Fruit fly (Drosophila melanogaster) whole organism, embryonic: ENCODE measurements around the gene CG44385.

Source experiments
- BtbVII ChIP-seq: fragments of 200-800 bp; sonication (Bioruptor generic); optimal IDR thresholded peaks from 3 replicates; lab custom pipeline; 2017; ENCODE audit warnings: missing biosample characterization, mild to moderate bottlenecking, missing genetic modification characterization
- CG1024 ChIP-seq: fragments of 200-800 bp; sonication (Bioruptor generic); IDR thresholded peaks from 2 replicates; pipeline ENCODE4 v1.3.6; 2022; ENCODE audit warnings: missing biosample characterization, missing genetic modification characterization
- CG12219 ChIP-seq: fragments of 200-800 bp; sonication (Bioruptor generic); optimal IDR thresholded peaks from 3 replicates; lab custom pipeline; 2018; ENCODE audit warnings: missing biosample characterization, mild to moderate bottlenecking, missing genetic modification characterization
- CG13424 ChIP-seq: fragments of 200-800 bp; sonication (Bioruptor generic); optimal IDR thresholded peaks from 2 replicates; lab custom pipeline; 2019; ENCODE audit warnings: missing biosample characterization, mild to moderate bottlenecking, missing genetic modification characterization, moderate library complexity
- CG1832 ChIP-seq: fragments of 200-800 bp; sonication (Bioruptor generic); optimal IDR thresholded peaks from 2 replicates; lab custom pipeline; 2017; ENCODE audit warnings: missing biosample characterization, mild to moderate bottlenecking, missing genetic modification characterization, inconsistent platforms
- CG2875 ChIP-seq: fragments of 200-800 bp; sonication (Bioruptor generic); optimal IDR thresholded peaks from 2 replicates; lab custom pipeline; 2017; ENCODE audit warnings: missing biosample characterization, mild to moderate bottlenecking, missing genetic modification characterization, missing genetic modification reagents
- CG30020 ChIP-seq: fragments of 200-800 bp; optimal IDR thresholded peaks from 2 replicates; lab custom pipeline; 2019; ENCODE audit warnings: missing biosample characterization, mild to moderate bottlenecking, missing genetic modification characterization, moderate library complexity
- CG3281 ChIP-seq: fragments of 200-800 bp; sonication (Bioruptor generic); optimal IDR thresholded peaks from 3 replicates; lab custom pipeline; 2017; ENCODE audit warnings: missing biosample characterization, mild to moderate bottlenecking, missing genetic modification characterization
- CG4282 ChIP-seq: fragments of 200-800 bp; sonication (Bioruptor generic); optimal IDR thresholded peaks from 2 replicates; lab custom pipeline; 2016; ENCODE audit warnings: missing biosample characterization, missing genetic modification characterization
- CG5180 ChIP-seq: fragments of 200-800 bp; sonication (Bioruptor generic); optimal IDR thresholded peaks from 3 replicates; lab custom pipeline; 2017; ENCODE audit warnings: missing biosample characterization, missing genetic modification characterization, mild to moderate bottlenecking, moderate library complexity, missing genetic modification reagents
- CG5953 ChIP-seq: fragments of 200-800 bp; sonication (Bioruptor generic); IDR thresholded peaks from 2 replicates; pipeline ENCODE4 v1.3.6; 2022; ENCODE audit warnings: missing biosample characterization, missing genetic modification characterization
- CG6175 ChIP-seq: fragments of 200-800 bp; sonication (Bioruptor generic); IDR thresholded peaks from 3 replicates; pipeline ENCODE4 v1.3.6; 2022; ENCODE audit warnings: missing biosample characterization, missing genetic modification characterization
- CG7928 ChIP-seq: fragments of 200-800 bp; sonication (Bioruptor generic); optimal IDR thresholded peaks from 2 replicates; lab custom pipeline; 2017; ENCODE audit warnings: missing biosample characterization, mild to moderate bottlenecking, missing genetic modification characterization
- CG8478 ChIP-seq: fragments of >200 bp; optimal IDR thresholded peaks from 2 replicates; lab custom pipeline; 2018
- CG9437 ChIP-seq: fragments of 200-800 bp; sonication (Bioruptor generic); optimal IDR thresholded peaks from 2 replicates; lab custom pipeline; 2018; ENCODE audit warnings: missing biosample characterization, mild to moderate bottlenecking, missing genetic modification characterization
- CG9797 ChIP-seq: fragments of 200-800 bp; sonication (Bioruptor generic); optimal IDR thresholded peaks from 3 replicates; lab custom pipeline; 2018; ENCODE audit warnings: missing biosample characterization, mild to moderate bottlenecking, missing genetic modification characterization
- CHES-1-like ChIP-seq: fragments of 200-800 bp; sonication (Bioruptor generic); optimal IDR thresholded peaks from 2 replicates; lab custom pipeline; 2016; ENCODE audit warnings: missing biosample characterization, missing genetic modification characterization
- Dek ChIP-seq: fragments of 200-800 bp; sonication (Bioruptor generic); optimal IDR thresholded peaks from 3 replicates; lab custom pipeline; 2019; ENCODE audit warnings: missing biosample characterization, mild to moderate bottlenecking, missing genetic modification characterization, moderate library complexity
- Hr78 ChIP-seq, 2 experiments: fragments of 200-800 bp in 1 of 2; fragments of >200 bp in 1 of 2; sonication (Bioruptor generic) in 1 of 2; optimal IDR thresholded peaks; 2 replicates each; lab custom pipeline; 2017 to 2019; ENCODE audit warnings: missing biosample characterization in 2 of 2, missing genetic modification characterization in 2 of 2, mild to moderate bottlenecking in 1 of 2, moderate library complexity in 1 of 2
- MESR4 ChIP-seq: fragments of 200-800 bp; sonication (Bioruptor generic); optimal IDR thresholded peaks from 2 replicates; lab custom pipeline; 2018; ENCODE audit warnings: missing biosample characterization, mild to moderate bottlenecking, missing genetic modification characterization, moderate library complexity
- NC2β ChIP-seq: fragments of 200-800 bp; sonication (Bioruptor generic); optimal IDR thresholded peaks from 2 replicates; lab custom pipeline; 2016; ENCODE audit warnings: missing biosample characterization, missing genetic modification characterization
- Neu2 ChIP-seq: fragments of 200-800 bp; sonication (Bioruptor generic); optimal IDR thresholded peaks from 3 replicates; lab custom pipeline; 2016; ENCODE audit warnings: missing biosample characterization, missing genetic modification characterization, borderline replicate concordance
- Nf-YC ChIP-seq: fragments of 200-800 bp; optimal IDR thresholded peaks from 3 replicates; lab custom pipeline; 2019; ENCODE audit warnings: missing biosample characterization, mild to moderate bottlenecking, missing genetic modification characterization, moderate library complexity
- Oli ChIP-seq: fragments of 200-800 bp; sonication (Bioruptor generic); optimal IDR thresholded peaks from 2 replicates; lab custom pipeline; 2018; ENCODE audit warnings: missing biosample characterization, mild to moderate bottlenecking, missing genetic modification characterization, moderate library complexity
- Ravus ChIP-seq: fragments of 200-800 bp; sonication (Bioruptor generic); IDR thresholded peaks from 2 replicates; pipeline ENCODE4 v1.3.6; 2022; ENCODE audit warnings: missing biosample characterization, missing genetic modification characterization
- Sin3A ChIP-seq: fragments of >200 bp; optimal IDR thresholded peaks from 2 replicates; lab custom pipeline; 2018
- Sry-β ChIP-seq: fragments of 200-800 bp; sonication (Bioruptor generic); optimal IDR thresholded peaks from 2 replicates; lab custom pipeline; 2018; ENCODE audit warnings: missing biosample characterization, mild to moderate bottlenecking, missing genetic modification characterization, moderate library complexity
- TFAM ChIP-seq: fragments of 200-800 bp; sonication (Bioruptor generic); optimal IDR thresholded peaks from 2 replicates; lab custom pipeline; 2017; ENCODE audit warnings: missing biosample characterization, missing genetic modification characterization, inconsistent platforms
- Xbp1 ChIP-seq: fragments of 200-800 bp; sonication (Bioruptor generic); optimal IDR thresholded peaks from 3 replicates; lab custom pipeline; 2016; ENCODE audit warnings: missing biosample characterization, mild to moderate bottlenecking, missing genetic modification characterization
- Xrp1 ChIP-seq: fragments of 200-800 bp; sonication (Bioruptor generic); IDR thresholded peaks from 2 replicates; pipeline ENCODE4 v1.3.6; 2022; ENCODE audit warnings: missing biosample characterization, missing genetic modification characterization
- bab2 ChIP-seq: fragments of 200-800 bp; sonication (Bioruptor generic); optimal IDR thresholded peaks from 2 replicates; lab custom pipeline; 2016; ENCODE audit warnings: missing biosample characterization, missing genetic modification characterization
- bbx ChIP-seq: fragments of 200-800 bp; sonication (Bioruptor generic); IDR thresholded peaks from 2 replicates; pipeline ENCODE4 v1.3.6; 2022; ENCODE audit warnings: missing biosample characterization, missing genetic modification characterization; ENCODE audit not compliant: partially characterized antibody
- caup ChIP-seq: fragments of 200-800 bp; sonication (Bioruptor generic); optimal IDR thresholded peaks from 3 replicates; lab custom pipeline; 2017; ENCODE audit warnings: missing biosample characterization, mild to moderate bottlenecking, missing genetic modification characterization, moderate library complexity; ENCODE audit not compliant: severe bottlenecking
- cg ChIP-seq: fragments of 200-800 bp; sonication (Bioruptor generic); optimal IDR thresholded peaks from 3 replicates; lab custom pipeline; 2019; ENCODE audit warnings: missing biosample characterization, mild to moderate bottlenecking, missing genetic modification characterization, moderate library complexity
- crp ChIP-seq, 2 experiments: fragments of 200-800 bp; sonication (Bioruptor generic); optimal IDR thresholded peaks; 2 replicates in 1 of 2; 3 replicates in 1 of 2; lab custom pipeline; 2017; ENCODE audit warnings: missing biosample characterization in 2 of 2, missing genetic modification characterization in 2 of 2, mild to moderate bottlenecking in 1 of 2, moderate library complexity in 1 of 2
- cwo ChIP-seq: fragments of 200-800 bp; sonication (Bioruptor generic); optimal IDR thresholded peaks from 3 replicates; lab custom pipeline; 2017; ENCODE audit warnings: missing biosample characterization, missing genetic modification characterization, mild to moderate bottlenecking, moderate library complexity, missing genetic modification reagents
- dimm ChIP-seq: fragments of 200-800 bp; sonication (Bioruptor generic); IDR thresholded peaks from 2 replicates; pipeline ENCODE4 v1.3.6; 2022; ENCODE audit warnings: missing biosample characterization, missing genetic modification characterization
- ems ChIP-seq: fragments of 200-800 bp; sonication (Bioruptor generic); optimal IDR thresholded peaks from 3 replicates; lab custom pipeline; 2016; ENCODE audit warnings: missing biosample characterization, missing genetic modification characterization
- fd96Cb ChIP-seq: fragments of 200-800 bp; sonication (Bioruptor generic); optimal IDR thresholded peaks from 2 replicates; lab custom pipeline; 2018; ENCODE audit warnings: missing biosample characterization, mild to moderate bottlenecking, missing genetic modification characterization, moderate library complexity
- fru ChIP-seq: fragments of >200 bp; optimal IDR thresholded peaks from 2 replicates; lab custom pipeline; 2017
- klu ChIP-seq: fragments of 200-800 bp; sonication (Bioruptor generic); IDR thresholded peaks from 2 replicates; pipeline ENCODE4 v1.3.6; 2022; ENCODE audit warnings: missing biosample characterization, missing genetic modification characterization
- odd ChIP-seq: fragments of 200-800 bp; sonication (Bioruptor generic); optimal IDR thresholded peaks from 2 replicates; lab custom pipeline; 2017; ENCODE audit warnings: missing biosample characterization, mild to moderate bottlenecking, missing genetic modification characterization
- org-1 ChIP-seq: fragments of 200-800 bp; sonication (Bioruptor generic); optimal IDR thresholded peaks from 2 replicates; lab custom pipeline; 2017; ENCODE audit warnings: missing biosample characterization, missing genetic modification characterization
- run ChIP-seq: fragments of 200-800 bp; sonication (Bioruptor generic); optimal IDR thresholded peaks from 3 replicates; lab custom pipeline; 2018; ENCODE audit warnings: missing biosample characterization, mild to moderate bottlenecking, missing genetic modification characterization
- sim ChIP-seq: fragments of 200-800 bp; sonication (Bioruptor generic); IDR thresholded peaks from 2 replicates; pipeline ENCODE4 v1.3.6; 2022; ENCODE audit warnings: missing biosample characterization, missing genetic modification characterization
- sima ChIP-seq: fragments of 200-800 bp; sonication (Bioruptor generic); optimal IDR thresholded peaks from 2 replicates; lab custom pipeline; 2016; ENCODE audit warnings: missing biosample characterization, missing genetic modification characterization
- slou ChIP-seq: fragments of 200-800 bp; sonication (Bioruptor generic); optimal IDR thresholded peaks from 3 replicates; lab custom pipeline; 2016; ENCODE audit warnings: missing biosample characterization, missing genetic modification characterization
- sug ChIP-seq: fragments of 200-800 bp; optimal IDR thresholded peaks from 2 replicates; lab custom pipeline; 2019; ENCODE audit warnings: missing biosample characterization, mild to moderate bottlenecking, missing genetic modification characterization, moderate library complexity
- trem ChIP-seq: fragments of 200-800 bp; optimal IDR thresholded peaks from 3 replicates; lab custom pipeline; 2019; ENCODE audit warnings: missing biosample characterization, mild to moderate bottlenecking, missing genetic modification characterization, moderate library complexity

CG44385 gene

dm6 chrX:11136587-11137512 lies 4.6 kb upstream of the CG44385 start, which contains the start of gene Klp10A (continued):
- no peak for TF ChIP-seq CG7928
- no peak for TF ChIP-seq CG12219
- no peak for TF ChIP-seq dimm (GFP tag; lab: Robert Waterston, UW)
- peak; percentile 91 for TF ChIP-seq cg (GFP tag; lab: Kevin White, UChicago)
- TF ChIP-seq slou (GFP tag; lab: Kevin White, UChicago): no peak
- no peak for TF ChIP-seq NC2β (GFP tag; lab: Kevin White, UChicago)
- no peak for TF ChIP-seq odd (GFP tag; lab: Kevin White, UChicago)
- TF ChIP-seq CG30020: no peak
- no peak for TF ChIP-seq Dek (tag; lab: Kevin White, UChicago)
- no peak for TF ChIP-seq CHES-1-like (GFP tag; lab: Kevin White, UChicago)
- peak; percentile 54 for TF ChIP-seq MESR4 (GFP tag; lab: Kevin White, UChicago)
- TF ChIP-seq crp (GFP tag; optimal IDR thresholded peaks at IDR 0.05; lab: Kevin White, UChicago): peak in 1 of 2 experiments; percentile 76
- TF ChIP-seq bab2 (GFP tag; lab: Kevin White, UChicago): no peak
- peak; percentile 75 for TF ChIP-seq CG8478 (lab: Kevin White, UChicago)
- no peak for TF ChIP-seq trem (tag; lab: Kevin White, UChicago)
- no peak for TF ChIP-seq sug (tag; lab: Kevin White, UChicago)
- no peak for TF ChIP-seq CG5953 (GFP tag; lab: Robert Waterston, UW)
- no peak for TF ChIP-seq Neu2 (GFP tag; lab: Kevin White, UChicago)
- no peak for TF ChIP-seq TFAM (GFP tag; lab: Kevin White, UChicago)
- TF ChIP-seq Sry-β (GFP tag; lab: Kevin White, UChicago): peak; percentile 58
- no peak for TF ChIP-seq org-1
- no peak for TF ChIP-seq CG13424 (tag; lab: Kevin White, UChicago)
- TF ChIP-seq CG1832 (GFP tag; lab: Kevin White, UChicago): no peak
- TF ChIP-seq Sin3A (lab: Kevin White, UChicago): no peak
- no peak for TF ChIP-seq CG5180
- no peak for TF ChIP-seq Xrp1 (GFP tag; lab: Robert Waterston, UW)
- TF ChIP-seq CG9437: peak; percentile 3
- TF ChIP-seq CG6175 (GFP tag; lab: Robert Waterston, UW): no peak
- no peak for TF ChIP-seq fd96Cb (tag; lab: Kevin White, UChicago)
- peak; percentile 45 for TF ChIP-seq caup (GFP tag; lab: Kevin White, UChicago)
- no peak for TF ChIP-seq CG1024 (GFP tag; lab: Robert Waterston, UW)
- TF ChIP-seq CG3281 (GFP tag; lab: Kevin White, UChicago): peak; percentile 20
- TF ChIP-seq bbx (GFP tag; lab: Robert Waterston, UW): no peak
- TF ChIP-seq Xbp1 (GFP tag; lab: Kevin White, UChicago): peak; percentile 36
- no peak for TF ChIP-seq run
- no peak for TF ChIP-seq cwo
- TF ChIP-seq fru (lab: Kevin White, UChicago): no peak
- no peak for TF ChIP-seq Oli
- no peak for TF ChIP-seq Ravus (GFP tag; lab: Robert Waterston, UW)
- no peak for TF ChIP-seq ems (GFP tag; lab: Kevin White, UChicago)
- TF ChIP-seq Nf-YC (tag; lab: Kevin White, UChicago): no peak
- no peak for TF ChIP-seq CG9797 (GFP tag; lab: Kevin White, UChicago)
- no peak for TF ChIP-seq sima
- TF ChIP-seq Hr78 (GFP tag; optimal IDR thresholded peaks at IDR 0.05; lab: Kevin White, UChicago): no peak
- no peak for TF ChIP-seq klu (GFP tag; lab: Robert Waterston, UW)
- TF ChIP-seq CG4282: no peak
- TF ChIP-seq BtbVII (GFP tag; lab: Kevin White, UChicago): no peak
- TF ChIP-seq sim (GFP tag; lab: Robert Waterston, UW): no peak
- TF ChIP-seq CG2875 (GFP tag; lab: Kevin White, UChicago): no peak
